Worm (Caenorhabditis elegans): Measurements from ENCODE around the gene Y54F10AL.1.

ce11 chrIII:2473554-2473953, 14.0 kb upstream of the Y54F10AL.1 start, which contains the start of gene smg-6:
- TF ChIP-seq flt-1 (GFP tag; IDR thresholded peaks at IDR 0.05) (no peak), ref-1 (GFP tag; conservative IDR thresholded peaks at IDR 0.05) (no peak), ztf-29 (GFP tag; IDR thresholded peaks at IDR 0.05) (no peak), med-1 (GFP tag; optimal IDR thresholded peaks at IDR 0.05; ENCODE audit: insufficient read depth) (no peak), klf-2 (GFP tag; conservative IDR thresholded peaks at IDR 0.05) (no peak)

Data from whole organism, midembryonic.